Worm (Caenorhabditis elegans): ENCODE results near the gene ubc-20.
A peak's percentile ranks its signal among the peaks of the same experiment; 100 is the strongest.

Gene ubc-20

ce11 chrIII:220368-220767 is 31.7 kb downstream of the ubc-20 start:
- TF ChIP-seq lin-11 (tag; optimal IDR thresholded peaks at IDR 0.05) (no peak), pqm-1 (tag; optimal IDR thresholded peaks at IDR 0.05) (no peak), pax-1 (tag; optimal IDR thresholded peaks at IDR 0.05) (no peak), ceh-14 (tag; optimal IDR thresholded peaks at IDR 0.05) (no peak), ama-1 (optimal IDR thresholded peaks at IDR 0.05) (no peak), unc-42 (tag; optimal IDR thresholded peaks at IDR 0.05) (peak; percentile 29), tbx-2 (tag; optimal IDR thresholded peaks at IDR 0.05) (no peak), nhr-232 (tag; optimal IDR thresholded peaks at IDR 0.05) (no peak), pag-3 (tag; optimal IDR thresholded peaks at IDR 0.05; ENCODE audit: borderline replicate concordance) (no peak), madf-2 (tag; optimal IDR thresholded peaks at IDR 0.05) (no peak), fkh-10 (GFP tag; optimal IDR thresholded peaks at IDR 0.05) (no peak), ref-2 (tag; optimal IDR thresholded peaks at IDR 0.05) (no peak), eyg-1 (tag; optimal IDR thresholded peaks at IDR 0.05) (no peak), ttx-3 (tag; optimal IDR thresholded peaks at IDR 0.05) (no peak), ceh-6 (GFP tag; optimal IDR thresholded peaks at IDR 0.05) (no peak), ceh-45 (GFP tag; IDR thresholded peaks at IDR 0.05) (no peak), ztf-16 (tag; optimal IDR thresholded peaks at IDR 0.05) (no peak), lim-6 (tag; optimal IDR thresholded peaks at IDR 0.05) (no peak), ceh-18 (tag; optimal IDR thresholded peaks at IDR 0.05) (no peak), nfya-1 (tag; optimal IDR thresholded peaks at IDR 0.05) (peak; percentile 20), dmd-4 (tag; optimal IDR thresholded peaks at IDR 0.05; ENCODE audit: borderline replicate concordance) (no peak), ahr-1 (tag; optimal IDR thresholded peaks at IDR 0.05) (no peak), ceh-22 (tag; optimal IDR thresholded peaks at IDR 0.05) (no peak), ceh-34 (tag; optimal IDR thresholded peaks at IDR 0.05) (peak; percentile 46), ceh-48 (tag; optimal IDR thresholded peaks at IDR 0.05) (peak; percentile 6), ceh-30 (tag; optimal IDR thresholded peaks at IDR 0.05) (no peak), unc-55 (GFP tag; optimal IDR thresholded peaks at IDR 0.05) (no peak), Y22D7AL.16 (tag; optimal IDR thresholded peaks at IDR 0.05) (no peak), dve-1 (tag; optimal IDR thresholded peaks at IDR 0.05) (no peak), pros-1 (tag; optimal IDR thresholded peaks at IDR 0.05) (no peak), ceh-31 (tag; optimal IDR thresholded peaks at IDR 0.05) (peak; percentile 49), unc-3 (GFP tag; conservative IDR thresholded peaks at IDR 0.05) (no peak), unc-3 (tag; optimal IDR thresholded peaks at IDR 0.05) (no peak), sox-4 (tag; optimal IDR thresholded peaks at IDR 0.05) (no peak), ceh-24 (tag; optimal IDR thresholded peaks at IDR 0.05) (no peak), gmeb-2 (tag; optimal IDR thresholded peaks at IDR 0.05) (no peak)

- TF ChIP-seq hlh-6 (tag; optimal IDR thresholded peaks at IDR 0.05) (no peak), ceh-9 (tag; optimal IDR thresholded peaks at IDR 0.05) (no peak), fax-1 (tag; optimal IDR thresholded peaks at IDR 0.05) (no peak), dve-1 (tag; optimal IDR thresholded peaks at IDR 0.05) (no peak)
These were observed 33.9 kb downstream of the ubc-20 start for ce11 chrIII:222508-222907.

ce11 chrIII:227033-227432 is 38.4 kb downstream of the ubc-20 start:
- TF ChIP-seq gmeb-2 (tag; optimal IDR thresholded peaks at IDR 0.05) (no peak), ref-2 (tag; optimal IDR thresholded peaks at IDR 0.05) (no peak), rnt-1 (tag; optimal IDR thresholded peaks at IDR 0.05) (no peak), pat-9 (tag; optimal IDR thresholded peaks at IDR 0.05) (no peak), ztf-16 (tag; optimal IDR thresholded peaks at IDR 0.05) (no peak), ceh-31 (tag; optimal IDR thresholded peaks at IDR 0.05) (no peak), ceh-19 (GFP tag; optimal IDR thresholded peaks at IDR 0.05) (no peak), nhr-232 (tag; optimal IDR thresholded peaks at IDR 0.05) (no peak), tbx-7 (tag; optimal IDR thresholded peaks at IDR 0.05) (no peak), ahr-1 (tag; optimal IDR thresholded peaks at IDR 0.05) (no peak), C08G9.2 (tag; optimal IDR thresholded peaks at IDR 0.05) (no peak), npax-4 (tag; optimal IDR thresholded peaks at IDR 0.05) (no peak), pros-1 (tag; optimal IDR thresholded peaks at IDR 0.05) (no peak), lin-11 (tag; optimal IDR thresholded peaks at IDR 0.05) (no peak)
